Worm (Caenorhabditis elegans) whole organism, L1 larva: Measurements from ENCODE around the gene str-10.

Experiments used
- aha-1 ChIP-seq: fragments of 150-350 bp; optimal IDR thresholded peaks from 2 replicates; lab custom pipeline; 2014; ENCODE audit warnings: missing biosample characterization, missing genetic modification characterization
- aly-2 ChIP-seq: fragments of 150-350 bp; optimal IDR thresholded peaks from 2 replicates; lab custom pipeline; 2014; ENCODE audit warnings: missing biosample characterization, missing genetic modification characterization
- lir-3 ChIP-seq: sonication (generic microtip); optimal IDR thresholded peaks from 2 replicates; lab custom pipeline; 2016; ENCODE audit warnings: mild to moderate bottlenecking, missing genetic modification characterization, moderate library complexity, missing compliant biosample characterization; ENCODE audit not compliant: poor library complexity
- nhr-237 ChIP-seq: fragments of 150-350 bp; optimal IDR thresholded peaks from 2 replicates; lab custom pipeline; 2014; ENCODE audit warnings: missing biosample characterization, missing genetic modification characterization
- nhr-76 ChIP-seq: sonication (generic microtip); optimal IDR thresholded peaks from 2 replicates; lab custom pipeline; 2017; ENCODE audit warnings: missing biosample characterization, missing genetic modification characterization
- pqm-1 ChIP-seq: sonication (generic microtip); optimal IDR thresholded peaks from 3 replicates; lab custom pipeline; 2017; ENCODE audit warnings: missing biosample characterization, missing genetic modification characterization
- xbp-1 ChIP-seq: sonication (generic microtip); optimal IDR thresholded peaks from 2 replicates; lab custom pipeline; 2016; ENCODE audit warnings: missing genetic modification characterization, missing compliant biosample characterization

ce11 chrX:13034333-13034732 is 48.1 kb upstream of the str-10 start:
- no peak for TF ChIP-seq pqm-1 (tag; lab: Kevin White, UChicago)
- TF ChIP-seq aly-2 (tag; lab: Kevin White, UChicago) = no peak
- no peak for TF ChIP-seq xbp-1 (tag; lab: Kevin White, UChicago)
- TF ChIP-seq nhr-237 (tag; lab: Kevin White, UChicago) = no peak
- TF ChIP-seq aha-1 (tag; lab: Kevin White, UChicago) = no peak
- TF ChIP-seq nhr-76 = no peak
- TF ChIP-seq lir-3 (tag; lab: Kevin White, UChicago) = no peak
